Worm (Caenorhabditis elegans) whole organism, L1 larva: ENCODE data around the gene dtmk-1.

ENCODE experiments used
- C04F5.9 ChIP-seq: sonication (generic microtip); optimal IDR thresholded peaks from 2 replicates; lab custom pipeline; 2016; ENCODE audit warnings: missing genetic modification characterization, missing compliant biosample characterization
- Y116A8C.19 ChIP-seq: sonication (generic microtip); optimal IDR thresholded peaks from 2 replicates; lab custom pipeline; 2016; ENCODE audit warnings: missing compliant biosample characterization, missing genetic modification characterization, borderline replicate concordance
- aly-2 ChIP-seq: fragments of 150-350 bp; optimal IDR thresholded peaks from 2 replicates; lab custom pipeline; 2014; ENCODE audit warnings: missing biosample characterization, missing genetic modification characterization
- ceh-63 ChIP-seq: fragments of 200-800 bp; sonication (Bioruptor generic); optimal IDR thresholded peaks from 2 replicates; lab custom pipeline; 2018; ENCODE audit warnings: mild to moderate bottlenecking, missing genetic modification characterization, missing compliant biosample characterization
- ceh-82 ChIP-seq, 3 experiments: fragments of 150-350 bp in 1 of 3; sonication (generic microtip) in 2 of 3; optimal IDR thresholded peaks; 2 replicates each; lab custom pipeline; 2014 to 2017; ENCODE audit warnings: missing biosample characterization in 3 of 3, missing genetic modification characterization in 3 of 3
- ceh-90 ChIP-seq: sonication (generic microtip); optimal IDR thresholded peaks from 2 replicates; lab custom pipeline; 2016; ENCODE audit warnings: missing genetic modification characterization, missing compliant biosample characterization
- dpl-1 ChIP-seq, 3 experiments: fragments of 150-350 bp in 2 of 3; sonication (generic microtip) in 1 of 3; optimal IDR thresholded peaks; 2 replicates each; lab custom pipeline; 2014 to 2017; ENCODE audit warnings: missing biosample characterization in 3 of 3, missing genetic modification characterization in 3 of 3, missing genetic modification reagents in 3 of 3
- dsc-1 ChIP-seq: sonication (generic microtip); optimal IDR thresholded peaks from 2 replicates; lab custom pipeline; 2016; ENCODE audit warnings: mild to moderate bottlenecking, missing genetic modification characterization, missing compliant biosample characterization
- efl-1 ChIP-seq, 4 experiments: fragments of 150-350 bp; optimal IDR thresholded peaks in 3 of 4; peaks in 1 of 4; 1 replicate in 1 of 4; 2 replicates in 3 of 4; lab custom pipeline; 2014; ENCODE audit warnings: missing biosample characterization in 2 of 4, missing genetic modification characterization in 2 of 4, missing genetic modification reagents in 2 of 4
- efl-3 ChIP-seq: fragments of 200-800 bp; sonication (Bioruptor generic); optimal IDR thresholded peaks from 2 replicates; lab custom pipeline; 2018; ENCODE audit warnings: mild to moderate bottlenecking, missing genetic modification characterization, missing compliant biosample characterization
- egl-27 ChIP-seq, 2 experiments: fragments of 150-350 bp in 1 of 2; sonication (generic microtip); optimal IDR thresholded peaks; 3 replicates each; lab custom pipeline; 2017 to 2018; ENCODE audit warnings: missing biosample characterization in 2 of 2, missing genetic modification characterization in 2 of 2, missing genetic modification reagents in 2 of 2
- elt-2 ChIP-seq: sonication (generic microtip); optimal IDR thresholded peaks from 2 replicates; lab custom pipeline; 2016; ENCODE audit warnings: missing genetic modification characterization, mild to moderate bottlenecking, inconsistent platforms, missing compliant biosample characterization, missing genetic modification reagents
- fkh-4 ChIP-seq: sonication (generic microtip); optimal IDR thresholded peaks from 2 replicates; lab custom pipeline; 2016; ENCODE audit warnings: missing compliant biosample characterization, missing genetic modification characterization, borderline replicate concordance
- fkh-8 ChIP-seq: sonication (generic microtip); optimal IDR thresholded peaks from 2 replicates; lab custom pipeline; 2016; ENCODE audit warnings: mild to moderate bottlenecking, missing genetic modification characterization, missing compliant biosample characterization
- fos-1 ChIP-seq: fragments of 150-350 bp; optimal IDR thresholded peaks from 2 replicates; lab custom pipeline; 2014; ENCODE audit warnings: missing biosample characterization, missing genetic modification characterization
- grh-1 ChIP-seq: fragments of 200-800 bp; sonication (Bioruptor generic); IDR thresholded peaks from 2 replicates; pipeline ENCODE4 v1.3.6; 2022; ENCODE audit warnings: missing genetic modification reagents, missing genetic modification characterization, missing compliant biosample characterization
- hlh-17 ChIP-seq: fragments of 200-800 bp; sonication (Bioruptor generic); optimal IDR thresholded peaks from 2 replicates; lab custom pipeline; 2018; ENCODE audit warnings: missing genetic modification characterization, mild to moderate bottlenecking, missing compliant biosample characterization, moderate library complexity, borderline replicate concordance
- hlh-4 ChIP-seq: sonication (generic microtip); optimal IDR thresholded peaks from 2 replicates; lab custom pipeline; 2016; ENCODE audit warnings: mild to moderate bottlenecking, missing genetic modification characterization, missing compliant biosample characterization
- hpl-2 ChIP-seq: fragments of 150-350 bp; optimal IDR thresholded peaks from 2 replicates; lab custom pipeline; 2014; ENCODE audit warnings: missing biosample characterization, missing genetic modification reagents, missing genetic modification characterization
- lin-13 ChIP-seq: fragments of 150-350 bp; optimal IDR thresholded peaks from 2 replicates; lab custom pipeline; 2014; ENCODE audit warnings: missing biosample characterization, missing genetic modification reagents, missing genetic modification characterization
- lin-14 ChIP-seq: fragments of 200-800 bp; sonication (Bioruptor generic); optimal IDR thresholded peaks from 2 replicates; lab custom pipeline; 2018; ENCODE audit warnings: mild to moderate bottlenecking, missing genetic modification characterization, moderate library complexity, missing compliant biosample characterization
- lin-39 ChIP-seq: fragments of 150-350 bp; optimal IDR thresholded peaks from 2 replicates; lab custom pipeline; 2014; ENCODE audit warnings: missing biosample characterization, missing genetic modification reagents, missing genetic modification characterization
- mab-9 ChIP-seq: fragments of 200-800 bp; sonication (Bioruptor generic); IDR thresholded peaks from 2 replicates; pipeline ENCODE4 v1.3.6; 2022; ENCODE audit warnings: missing genetic modification reagents, missing genetic modification characterization, missing compliant biosample characterization
- mdl-1 ChIP-seq, 2 experiments: fragments of 150-350 bp; optimal IDR thresholded peaks; 2 replicates each; lab custom pipeline; 2014 to 2017; ENCODE audit warnings: missing biosample characterization in 2 of 2, missing genetic modification characterization in 2 of 2, inconsistent platforms in 1 of 2
- mef-2 ChIP-seq: fragments of 150-350 bp; optimal IDR thresholded peaks from 2 replicates; lab custom pipeline; 2014; ENCODE audit warnings: missing biosample characterization, missing genetic modification characterization
- nhr-11 ChIP-seq: fragments of 150-350 bp; optimal IDR thresholded peaks from 2 replicates; lab custom pipeline; 2014; ENCODE audit warnings: missing biosample characterization, missing genetic modification characterization
- nhr-12 ChIP-seq: sonication (generic microtip); optimal IDR thresholded peaks from 2 replicates; lab custom pipeline; 2017; ENCODE audit warnings: missing biosample characterization, missing genetic modification characterization
- nhr-28 ChIP-seq: fragments of 150-350 bp; optimal IDR thresholded peaks from 2 replicates; lab custom pipeline; 2014; ENCODE audit warnings: missing biosample characterization, missing genetic modification characterization
- nhr-71 ChIP-seq: sonication (generic microtip); optimal IDR thresholded peaks from 2 replicates; lab custom pipeline; 2016; ENCODE audit warnings: mild to moderate bottlenecking, missing genetic modification characterization, moderate library complexity, missing compliant biosample characterization
- nhr-85 ChIP-seq: sonication (generic microtip); peaks from one replicate; lab custom pipeline; 2016; ENCODE audit warnings: missing genetic modification characterization, inconsistent platforms, missing compliant biosample characterization
- nhr-90 ChIP-seq: sonication (generic microtip); optimal IDR thresholded peaks from 2 replicates; lab custom pipeline; 2016; ENCODE audit warnings: mild to moderate bottlenecking, missing genetic modification characterization, missing compliant biosample characterization; ENCODE audit not compliant: poor library complexity
- pag-3 ChIP-seq: sonication (generic microtip); optimal IDR thresholded peaks from 2 replicates; lab custom pipeline; 2017; ENCODE audit warnings: missing genetic modification characterization, mild to moderate bottlenecking, missing compliant biosample characterization, antibody characterized with exemption, borderline replicate concordance; ENCODE audit not compliant: insufficient read depth
- rnt-1 ChIP-seq: sonication (generic microtip); optimal IDR thresholded peaks from 2 replicates; lab custom pipeline; 2016; ENCODE audit warnings: mild to moderate bottlenecking, missing genetic modification characterization, moderate library complexity, missing compliant biosample characterization
- skn-1 ChIP-seq: fragments of 150-350 bp; optimal IDR thresholded peaks from 2 replicates; lab custom pipeline; 2014; ENCODE audit warnings: missing biosample characterization, missing genetic modification characterization
- snpc-4 ChIP-seq: fragments of 150-350 bp; optimal IDR thresholded peaks from 2 replicates; lab custom pipeline; 2014; ENCODE audit warnings: missing biosample characterization, missing genetic modification characterization
- snu-23 ChIP-seq: sonication (generic microtip); optimal IDR thresholded peaks from 2 replicates; lab custom pipeline; 2016; ENCODE audit warnings: missing genetic modification characterization, missing compliant biosample characterization
- sox-4 ChIP-seq: sonication (generic microtip); optimal IDR thresholded peaks from 2 replicates; lab custom pipeline; 2016; ENCODE audit warnings: missing genetic modification characterization, missing compliant biosample characterization
- swsn-7 ChIP-seq: sonication (generic microtip); optimal IDR thresholded peaks from 2 replicates; lab custom pipeline; 2016; ENCODE audit warnings: missing genetic modification characterization, missing compliant biosample characterization
- tbx-2 ChIP-seq: sonication (generic microtip); optimal IDR thresholded peaks from 2 replicates; lab custom pipeline; 2016; ENCODE audit warnings: missing genetic modification characterization, missing compliant biosample characterization
- tlp-1 ChIP-seq: fragments of 150-350 bp; optimal IDR thresholded peaks from 2 replicates; lab custom pipeline; 2014; ENCODE audit warnings: missing biosample characterization, missing genetic modification characterization
- unc-130 ChIP-seq: fragments of 150-350 bp; optimal IDR thresholded peaks from 2 replicates; lab custom pipeline; 2017; ENCODE audit warnings: missing biosample characterization, missing genetic modification characterization, inconsistent platforms
- unc-30 ChIP-seq: sonication (generic microtip); optimal IDR thresholded peaks from 2 replicates; lab custom pipeline; 2017; ENCODE audit warnings: missing biosample characterization, missing genetic modification characterization
- unc-86 ChIP-seq: sonication (generic microtip); optimal IDR thresholded peaks from 2 replicates; lab custom pipeline; 2016; ENCODE audit warnings: missing genetic modification characterization, missing compliant biosample characterization
- unc-98 ChIP-seq: fragments of 200-800 bp; sonication (Bioruptor generic); IDR thresholded peaks from 2 replicates; pipeline ENCODE4 v1.3.6; 2022; ENCODE audit warnings: missing genetic modification characterization, missing compliant biosample characterization
- zag-1 ChIP-seq: fragments of 150-350 bp; optimal IDR thresholded peaks from 2 replicates; lab custom pipeline; 2014; ENCODE audit warnings: missing biosample characterization, missing genetic modification characterization
- ztf-11 ChIP-seq, 2 experiments: sonication (generic microtip); optimal IDR thresholded peaks; 2 replicates each; lab custom pipeline; 2016 to 2017; ENCODE audit warnings: missing genetic modification characterization in 2 of 2, missing biosample characterization in 1 of 2, missing compliant biosample characterization in 1 of 2

Gene dtmk-1

ce11 chrII:9989533-9989932 is 22.6 kb upstream of the dtmk-1 start:
- peak; percentile 50 for TF ChIP-seq dsc-1 (tag; lab: Kevin White, UChicago)
- TF ChIP-seq unc-86, result no peak
- no peak for TF ChIP-seq snu-23 (GFP tag; lab: Kevin White, UChicago)
- peak; percentile 2 for TF ChIP-seq rnt-1 (tag; lab: Kevin White, UChicago)
- TF ChIP-seq tlp-1 (tag; lab: Kevin White, UChicago), result no peak
- no peak for TF ChIP-seq lin-13 (GFP tag; lab: Kevin White, UChicago)
- TF ChIP-seq ztf-11 (tag; optimal IDR thresholded peaks at IDR 0.05; lab: Kevin White, UChicago), result no peak
- no peak for TF ChIP-seq nhr-85
- TF ChIP-seq snpc-4 (tag; lab: Kevin White, UChicago), result no peak
- peak; percentile 31 for TF ChIP-seq pag-3 (tag; lab: Kevin White, UChicago)
- TF ChIP-seq unc-98 (GFP tag; lab: Robert Waterston, UW), result no peak
- peak; percentile 73 for TF ChIP-seq lin-14 (GFP tag; lab: Kevin White, UChicago)
- peak; percentile 6 for TF ChIP-seq tbx-2
- no peak for TF ChIP-seq fos-1 (tag; lab: Kevin White, UChicago)
- no peak for TF ChIP-seq unc-130
- TF ChIP-seq nhr-28 (tag; lab: Kevin White, UChicago), result no peak
- no peak for TF ChIP-seq ceh-63
- TF ChIP-seq lin-39 (tag; lab: Kevin White, UChicago), result no peak
- no peak for TF ChIP-seq C04F5.9 (tag; lab: Kevin White, UChicago)

DNA sequence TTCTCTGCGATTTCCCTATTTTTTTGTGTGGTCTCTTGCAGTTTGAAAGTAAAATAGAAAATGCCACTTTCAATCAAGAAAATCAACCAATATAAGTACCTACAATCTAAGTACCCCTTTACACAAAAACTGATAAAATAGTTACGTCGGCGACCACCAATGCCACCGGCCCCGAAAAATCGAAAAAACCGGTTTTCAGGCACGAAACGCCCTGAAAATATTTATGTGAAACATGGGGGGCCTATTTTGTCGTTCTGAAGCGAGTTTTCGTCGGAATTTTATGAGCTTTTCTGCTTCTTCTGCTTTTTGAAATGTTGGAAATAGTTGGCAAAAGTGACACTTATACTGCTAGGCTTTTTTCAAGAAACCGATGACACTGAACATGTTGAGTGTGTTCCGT is 21.7 kb upstream of the dtmk-1 start:
- TF ChIP-seq unc-30 (tag; lab: Kevin White, UChicago) (no peak), mab-9 (no peak), zag-1 (tag; lab: Kevin White, UChicago) (no peak), nhr-85 (peak; percentile 39), ceh-82 (tag; optimal IDR thresholded peaks at IDR 0.05; lab: Kevin White, UChicago) (no peak), egl-27 (tag; optimal IDR thresholded peaks at IDR 0.05; lab: Kevin White, UChicago) (no peak), grh-1 (peak; percentile 82), Y116A8C.19 (tag; lab: Kevin White, UChicago) (no peak), ceh-90 (tag; lab: Kevin White, UChicago) (no peak), elt-2 (tag; lab: Kevin White, UChicago) (no peak), mdl-1 (tag; optimal IDR thresholded peaks at IDR 0.05; lab: Kevin White, UChicago) (no peak), efl-1 (optimal IDR thresholded peaks at IDR 0.05; lab: Kevin White, UChicago) (no peak), efl-1 (GFP tag; optimal IDR thresholded peaks at IDR 0.05 in 1 of 2; lab: Kevin White, UChicago) (peak in 1 of 2 experiments; percentile 64), lin-14 (GFP tag; lab: Kevin White, UChicago) (peak; percentile 12), skn-1 (tag; lab: Kevin White, UChicago) (no peak), nhr-11 (no peak)

DNA sequence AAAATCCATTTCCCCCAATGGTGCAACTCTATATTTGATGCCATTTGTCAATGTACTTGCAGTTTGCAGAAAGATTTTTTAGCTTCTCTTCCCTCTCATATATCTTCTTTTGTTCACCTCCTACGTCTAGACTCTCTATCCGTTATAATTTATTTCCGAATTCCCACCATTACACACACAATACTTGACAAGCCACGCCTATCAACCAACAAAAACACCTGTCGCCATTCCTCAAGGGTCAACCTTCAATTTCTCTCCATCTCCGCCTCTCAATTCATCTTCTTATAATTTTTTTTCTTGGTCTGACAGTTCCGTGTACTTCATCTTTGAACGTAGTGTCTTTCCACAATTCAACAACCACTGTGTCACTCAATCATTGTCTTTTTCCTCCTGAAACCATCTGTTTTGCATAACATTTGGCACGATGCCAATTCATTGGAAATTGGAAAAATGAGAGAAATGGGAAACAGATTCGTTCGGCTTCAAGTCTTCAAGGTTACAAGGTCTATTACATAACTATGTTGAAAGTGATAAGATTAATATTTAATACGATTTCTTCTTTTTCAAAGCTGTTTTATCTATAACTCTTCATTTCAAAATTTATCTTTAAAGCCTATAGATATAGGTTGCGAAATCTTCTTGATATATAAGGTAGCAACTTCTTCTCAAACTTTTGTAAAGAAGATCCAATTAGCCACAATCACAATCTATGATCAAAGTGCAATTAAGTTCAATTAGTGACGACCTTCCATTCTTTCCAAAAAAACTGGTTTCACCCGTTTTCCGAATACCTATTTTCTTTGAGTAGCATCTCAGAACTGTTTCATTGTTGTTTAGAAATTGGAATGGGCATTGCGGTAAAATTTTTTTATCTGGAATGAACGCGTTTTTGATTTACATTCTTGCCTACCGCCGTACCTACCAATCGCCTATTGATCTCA is 20.0 kb upstream of the dtmk-1 start:
- TF ChIP-seq dsc-1 (tag; lab: Kevin White, UChicago) (peak; percentile 99), swsn-7 (no peak), mef-2 (tag; lab: Kevin White, UChicago) (no peak), ztf-11 (tag; optimal IDR thresholded peaks at IDR 0.05; lab: Kevin White, UChicago) (peak in 1 of 2 experiments; percentile 39), dpl-1 (GFP tag; optimal IDR thresholded peaks at IDR 0.05; lab: Kevin White, UChicago) (no peak), mdl-1 (tag; optimal IDR thresholded peaks at IDR 0.05; lab: Kevin White, UChicago) (no peak), rnt-1 (tag; lab: Kevin White, UChicago) (peak; percentile 34), fkh-4 (tag; lab: Kevin White, UChicago) (peak; percentile 96), sox-4 (tag; lab: Kevin White, UChicago) (no peak), hpl-2 (GFP tag; lab: Kevin White, UChicago) (no peak), ceh-63 (no peak), fkh-8 (tag; lab: Kevin White, UChicago) (no peak), elt-2 (tag; lab: Kevin White, UChicago) (no peak), aly-2 (tag; lab: Kevin White, UChicago) (no peak), hlh-17 (GFP tag; lab: Kevin White, UChicago) (no peak), nhr-71 (tag; lab: Kevin White, UChicago) (peak; percentile 18), nhr-12 (tag; lab: Kevin White, UChicago) (no peak), nhr-85 (peak; percentile 82), nhr-90 (tag; lab: Kevin White, UChicago) (no peak), hlh-4 (tag; lab: Kevin White, UChicago) (no peak), efl-3 (no peak), tbx-2 (peak; percentile 11), lin-13 (GFP tag; lab: Kevin White, UChicago) (no peak), ceh-90 (tag; lab: Kevin White, UChicago) (no peak)
